Worm (Caenorhabditis elegans) whole organism, L3 larva: ENCODE measurements around the gene F46E10.18.

Experiments
- ZK546.5 ChIP-seq: sonication (generic microtip); optimal IDR thresholded peaks from 2 replicates; lab custom pipeline; 2017; ENCODE audit warnings: missing biosample characterization, missing genetic modification characterization
- aly-2 ChIP-seq: fragments of 150-350 bp; optimal IDR thresholded peaks from 2 replicates; lab custom pipeline; 2014; ENCODE audit warnings: missing biosample characterization, missing genetic modification characterization
- ama-1 ChIP-seq: fragments of 150-350 bp; optimal IDR thresholded peaks from 2 replicates; lab custom pipeline; 2018
- daf-12 ChIP-seq: fragments of 150-350 bp; optimal IDR thresholded peaks from 2 replicates; lab custom pipeline; 2014; ENCODE audit warnings: missing biosample characterization, missing genetic modification reagents, missing genetic modification characterization
- jun-1 ChIP-seq: fragments of 150-350 bp; optimal IDR thresholded peaks from 2 replicates; lab custom pipeline; 2014; ENCODE audit warnings: missing biosample characterization, missing genetic modification reagents, missing genetic modification characterization
- lin-39 ChIP-seq: fragments of 150-350 bp; optimal IDR thresholded peaks from 2 replicates; lab custom pipeline; 2018; ENCODE audit warnings: missing biosample characterization, missing genetic modification reagents, missing genetic modification characterization
- nfya-1 ChIP-seq: sonication (generic microtip); optimal IDR thresholded peaks from 2 replicates; lab custom pipeline; 2017; ENCODE audit warnings: missing genetic modification characterization, mild to moderate bottlenecking, missing compliant biosample characterization, antibody characterized with exemption, moderate library complexity; ENCODE audit not compliant: insufficient read depth
- nhr-11 ChIP-seq: fragments of 150-350 bp; optimal IDR thresholded peaks from 2 replicates; lab custom pipeline; 2014; ENCODE audit warnings: missing biosample characterization, missing genetic modification characterization
- nhr-237 ChIP-seq: fragments of 150-350 bp; optimal IDR thresholded peaks from 2 replicates; lab custom pipeline; 2014; ENCODE audit warnings: missing biosample characterization, missing genetic modification characterization
- nhr-67 ChIP-seq: fragments of 150-350 bp; optimal IDR thresholded peaks from 2 replicates; lab custom pipeline; 2014; ENCODE audit warnings: missing biosample characterization, missing genetic modification characterization
- pqm-1 ChIP-seq: fragments of 150-350 bp; optimal IDR thresholded peaks from 2 replicates; lab custom pipeline; 2017; ENCODE audit warnings: missing biosample characterization, missing genetic modification characterization, inconsistent platforms
- tbx-2 ChIP-seq: sonication (generic microtip); optimal IDR thresholded peaks from 2 replicates; lab custom pipeline; 2016; ENCODE audit warnings: mild to moderate bottlenecking, missing genetic modification characterization, missing compliant biosample characterization
- unc-62 ChIP-seq: fragments of 150-350 bp; sonication (generic microtip); optimal IDR thresholded peaks from 4 replicates; lab custom pipeline; 2014; ENCODE audit warnings: missing biosample characterization, missing genetic modification reagents, missing genetic modification characterization
- ztf-11 ChIP-seq: fragments of 150-350 bp; optimal IDR thresholded peaks from 2 replicates; lab custom pipeline; 2014; ENCODE audit warnings: missing biosample characterization, missing genetic modification characterization

ce11 chrV:6485109-6485508 is 35.7 kb upstream of the F46E10.18 start:
- no peak for TF ChIP-seq aly-2 (tag; lab: Kevin White, UChicago)
- TF ChIP-seq unc-62, result no peak
- no peak for TF ChIP-seq tbx-2 (tag; lab: Kevin White, UChicago)
- no peak for TF ChIP-seq nhr-237 (tag; lab: Kevin White, UChicago)
- no peak for TF ChIP-seq daf-12 (tag; lab: Kevin White, UChicago)
- no peak for TF ChIP-seq nhr-11
- no peak for TF ChIP-seq pqm-1 (tag; lab: Kevin White, UChicago)
- TF ChIP-seq ZK546.5 (tag; lab: Kevin White, UChicago), result no peak
- TF ChIP-seq lin-39 (tag; lab: Kevin White, UChicago), result no peak
- no peak for TF ChIP-seq ama-1 (lab: Kevin White, UChicago)
- no peak for TF ChIP-seq ztf-11 (tag; lab: Kevin White, UChicago)
- TF ChIP-seq nhr-67, result no peak
- TF ChIP-seq jun-1 (tag; lab: Kevin White, UChicago), result no peak
- no peak for TF ChIP-seq nfya-1 (tag; lab: Kevin White, UChicago)
